Worm (Caenorhabditis elegans) whole organism, midembryonic: ENCODE measurements around the gene F38A1.13.

Source experiments
- med-1 ChIP-seq: sonication (generic microtip); optimal IDR thresholded peaks from 2 replicates; lab custom pipeline; 2017; ENCODE audit warnings: missing genetic modification characterization, mild to moderate bottlenecking, missing compliant biosample characterization, antibody characterized with exemption, missing genetic modification reagents; ENCODE audit not compliant: insufficient read depth
- ref-1 ChIP-seq: fragments of 200-800 bp; sonication (Bioruptor generic); conservative IDR thresholded peaks from 2 replicates; pipeline ENCODE4 v1.3.6; 2022; ENCODE audit warnings: missing genetic modification reagents, missing genetic modification characterization, missing compliant biosample characterization

DNA sequence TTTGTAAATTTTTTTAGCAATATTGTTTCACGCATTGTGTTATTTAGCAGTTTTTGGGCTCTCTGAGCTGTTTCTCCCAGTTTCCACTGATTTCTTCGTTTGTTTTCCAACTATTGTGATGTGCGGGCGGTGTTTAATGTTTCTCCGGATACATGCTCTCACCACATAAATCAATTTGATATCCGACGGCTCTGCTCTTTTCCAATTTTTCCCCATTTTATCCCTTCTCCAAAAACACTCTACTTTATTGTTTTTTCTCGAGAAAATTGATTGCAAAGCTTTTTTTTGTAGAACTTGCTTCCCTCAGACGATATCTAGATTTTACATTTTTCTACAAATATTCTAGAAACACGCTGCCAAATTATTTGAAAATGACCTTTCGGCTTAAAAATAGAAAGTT is 49.5 kb upstream of the F38A1.13 start:
- TF ChIP-seq med-1 (GFP tag; lab: Kevin White, UChicago) (no peak), ref-1 (GFP tag; lab: Robert Waterston, UW) (no peak)
